Worm (Caenorhabditis elegans) whole organism, dauer: ENCODE data around the gene F49E12.10.

Source experiments
- unc-62 ChIP-seq: sonication (generic microtip); optimal IDR thresholded peaks from 2 replicates; lab custom pipeline; 2017; ENCODE audit warnings: missing biosample characterization, missing genetic modification reagents, missing genetic modification characterization

The F49E12.10 gene

ce11 chrII:8390751-8391150, at the start of gene F49E12.10:
TSS of gene F49E12.10 (plus strand) at chrII:8391051.
- TF ChIP-seq unc-62 (GFP tag; lab: Kevin White, UChicago) = no peak

DNA sequence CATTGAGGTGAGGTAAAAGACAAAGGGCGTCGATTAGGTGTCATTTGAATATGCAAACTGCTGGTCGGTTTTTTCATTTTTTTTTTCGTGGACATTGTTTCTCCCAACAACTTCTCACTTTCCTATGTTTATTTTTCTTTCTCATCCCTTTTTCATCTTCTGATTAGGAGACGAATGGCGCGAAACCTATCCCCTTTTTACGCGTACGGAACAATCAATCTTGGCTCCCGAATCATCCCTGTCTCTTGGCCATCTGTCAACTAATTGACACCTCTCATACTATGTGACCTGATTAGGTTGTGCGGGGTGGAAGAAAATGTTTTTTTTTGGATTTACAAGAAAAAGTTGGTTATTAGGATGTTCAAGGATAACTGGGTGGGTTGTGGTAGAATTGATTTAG, 46.0 kb upstream of the F49E12.10 start:
- no peak for TF ChIP-seq unc-62 (GFP tag; lab: Kevin White, UChicago)

DNA sequence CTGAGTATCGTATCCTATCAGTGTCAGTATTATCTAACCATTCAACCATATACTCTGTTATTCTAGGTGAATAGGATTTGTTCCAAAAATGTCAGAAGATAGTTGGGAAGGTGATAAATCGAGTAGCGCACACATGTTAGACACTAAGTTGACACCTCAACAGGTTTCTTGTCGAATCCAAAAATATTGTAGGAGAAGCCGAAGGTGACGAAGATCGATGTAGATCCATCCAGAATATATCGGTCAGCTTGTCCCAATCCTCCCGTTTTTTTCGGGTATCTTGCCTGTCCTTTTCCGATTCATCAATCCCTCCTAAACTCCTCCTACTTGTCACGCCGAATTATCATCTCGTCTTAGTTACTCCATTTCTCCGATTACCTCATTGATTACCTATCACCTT, 45.2 kb upstream of the F49E12.10 start:
- TF ChIP-seq unc-62 (GFP tag; lab: Kevin White, UChicago) = no peak

DNA sequence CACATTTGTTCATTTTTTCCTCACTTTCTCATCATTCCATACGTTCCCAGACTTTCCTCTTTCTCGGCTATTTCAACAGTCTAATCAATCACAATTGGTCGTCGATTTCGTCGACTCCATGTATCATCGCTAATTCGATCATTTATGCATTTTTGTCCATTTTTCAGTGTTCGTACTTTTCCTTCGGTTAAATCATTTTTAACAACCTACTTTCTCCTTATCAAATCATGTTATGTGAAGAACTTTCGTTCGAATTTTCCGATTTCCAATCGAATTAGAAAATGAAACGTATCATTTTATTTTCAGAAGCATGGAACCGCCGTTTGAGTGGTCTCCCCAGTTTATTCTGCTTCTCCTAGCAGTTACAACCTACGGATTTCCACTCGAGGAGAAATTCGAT, 44.5 kb upstream of the F49E12.10 start, which contains the start of gene eff-1:
Gene eff-1, plus strand, starts transcription at position 301 of the 400 bp plus-strand sequence.
- TF ChIP-seq unc-62 (GFP tag; lab: Kevin White, UChicago) = no peak

ce11 chrII:8353288-8353687, 37.6 kb upstream of the F49E12.10 start:
- TF ChIP-seq unc-62 (GFP tag; lab: Kevin White, UChicago) = no peak

ce11 chrII:8354233-8354750, 36.6 kb upstream of the F49E12.10 start, which contains the start of gene C26D10.6:
TSS of gene C26D10.6 (minus strand) at chrII:8354700.
- no peak for TF ChIP-seq unc-62 (GFP tag; lab: Kevin White, UChicago)

- no peak for TF ChIP-seq unc-62 (GFP tag; lab: Kevin White, UChicago)
These were observed 32.4 kb upstream of the F49E12.10 start for ce11 chrII:8358466-8358865.

ce11 chrII:8359350-8359749, 31.5 kb upstream of the F49E12.10 start, which contains the start of gene col-77:
TSS of gene col-77 (minus strand) at chrII:8359381.
- no peak for TF ChIP-seq unc-62 (GFP tag; lab: Kevin White, UChicago)

DNA sequence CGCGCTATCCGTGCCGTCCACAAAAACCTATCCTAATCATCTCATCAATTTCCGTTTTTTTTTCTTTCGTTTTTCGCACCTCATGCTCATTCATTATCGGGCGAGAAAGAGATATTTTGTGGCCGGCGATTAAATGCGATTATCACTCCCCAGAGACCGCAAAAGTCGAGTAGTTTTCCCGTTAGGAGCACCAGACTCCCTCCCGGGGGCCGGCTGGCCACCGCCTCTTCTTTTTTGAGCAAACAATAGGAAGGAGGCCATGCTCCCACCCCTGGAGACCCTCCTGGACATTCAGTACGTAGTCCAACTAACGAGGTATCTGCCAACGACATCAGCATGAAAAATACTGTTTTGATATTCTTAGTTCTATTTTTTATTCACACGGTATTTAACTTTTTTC, 30.4 kb upstream of the F49E12.10 start, which contains the start of gene M195.2:
Gene M195.2, plus strand, starts transcription at position 301 of the 400 bp plus-strand sequence.
- no peak for TF ChIP-seq unc-62 (GFP tag; lab: Kevin White, UChicago)

ce11 chrII:8369059-8369458, 21.8 kb upstream of the F49E12.10 start, which contains the start of gene amt-3:
TSS of gene amt-3 (minus strand) at chrII:8369159.
- no peak for TF ChIP-seq unc-62 (GFP tag; lab: Kevin White, UChicago)

DNA sequence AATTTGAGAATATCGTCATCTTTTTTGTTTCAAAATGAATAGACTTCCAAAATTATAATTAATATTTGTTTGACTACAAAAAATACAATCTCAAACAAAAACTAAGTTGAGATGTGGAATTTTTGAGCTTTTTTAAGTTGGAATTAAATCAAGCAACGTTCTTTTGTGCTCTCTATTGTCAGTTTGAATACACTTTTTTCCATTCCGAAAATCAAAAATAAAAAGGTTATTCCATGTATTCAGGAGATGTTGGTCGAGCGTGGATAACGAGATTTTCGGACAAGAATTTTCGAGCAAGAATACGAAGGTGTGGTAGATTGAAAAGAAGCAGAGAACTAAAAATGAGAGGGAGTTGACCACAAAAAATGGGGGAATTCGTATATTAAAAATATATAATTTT, 20.7 kb upstream of the F49E12.10 start:
- TF ChIP-seq unc-62 (GFP tag; lab: Kevin White, UChicago) = no peak

ce11 chrII:8377722-8378121, 13.1 kb upstream of the F49E12.10 start:
- TF ChIP-seq unc-62 (GFP tag; lab: Kevin White, UChicago) = no peak

DNA sequence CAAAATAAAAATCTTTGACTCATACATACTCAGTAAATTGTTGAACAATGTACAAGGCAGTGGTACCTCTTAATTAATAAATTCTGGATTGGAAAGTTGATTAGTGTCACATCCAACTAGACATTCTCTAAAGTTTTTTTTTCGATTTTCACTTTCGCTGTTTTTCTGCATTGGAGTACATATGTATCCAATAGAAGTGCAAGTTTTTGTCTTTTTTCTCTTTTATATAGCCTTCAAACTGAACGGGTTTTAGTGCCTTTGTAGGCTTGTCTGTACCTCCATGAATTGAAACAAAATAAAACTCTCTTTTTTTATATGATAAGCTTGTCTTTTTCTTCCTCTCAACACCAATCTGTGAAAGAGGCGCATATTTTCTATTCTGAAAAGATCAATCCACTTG, 10.7 kb upstream of the F49E12.10 start:
- no peak for TF ChIP-seq unc-62 (GFP tag; lab: Kevin White, UChicago)

- TF ChIP-seq unc-62 (GFP tag; lab: Kevin White, UChicago) = no peak
These were observed 9.7 kb upstream of the F49E12.10 start, which contains the start of gene F49E12.12 for ce11 chrII:8381197-8381596. TSS of gene F49E12.12 (plus strand) at chrII:8381497.

DNA sequence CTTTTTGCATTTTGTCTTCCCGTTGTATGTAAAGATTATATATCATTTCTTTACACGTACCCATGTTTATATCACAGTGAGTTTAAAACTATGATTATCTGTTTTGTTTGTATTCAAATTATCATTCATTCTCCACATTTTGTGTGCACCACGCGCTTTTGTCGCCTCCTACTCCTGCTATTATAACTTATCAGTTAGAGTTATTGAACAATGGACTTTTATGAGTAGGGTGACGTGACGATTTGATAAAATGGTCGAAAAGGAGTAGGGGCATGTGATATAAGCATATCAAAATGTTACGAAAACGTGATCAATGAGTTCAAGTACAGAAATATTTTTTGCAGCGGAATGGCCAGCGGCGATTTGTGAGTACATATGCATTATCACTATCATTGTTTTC, 8.0 kb upstream of the F49E12.10 start:
- no peak for TF ChIP-seq unc-62 (GFP tag; lab: Kevin White, UChicago)

- TF ChIP-seq unc-62 (GFP tag; lab: Kevin White, UChicago) = no peak
These were observed 6.5 kb upstream of the F49E12.10 start for ce11 chrII:8384344-8384743.

DNA sequence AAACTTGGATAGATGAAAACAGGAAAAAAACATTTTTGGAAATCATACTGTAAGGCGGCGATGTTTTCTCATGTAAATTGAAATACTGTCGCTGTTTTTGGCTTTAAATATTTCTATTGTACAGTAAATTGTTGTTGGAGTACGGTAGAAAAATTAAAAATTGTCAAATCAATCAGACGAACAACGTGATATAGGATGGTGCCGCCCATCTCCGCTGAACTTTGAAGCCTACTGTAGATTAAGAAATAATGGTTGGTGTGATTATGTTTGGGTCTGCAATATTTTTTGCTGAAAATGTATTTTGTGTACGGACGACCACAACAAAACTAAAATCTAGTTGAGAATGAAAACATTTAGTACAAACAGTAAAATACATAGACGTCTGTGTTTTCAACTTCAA, 5.3 kb upstream of the F49E12.10 start:
- TF ChIP-seq unc-62 (GFP tag; lab: Kevin White, UChicago) = no peak
